Worm (Caenorhabditis elegans) whole organism, mixed stage, embryonic: Measurements from ENCODE around the gene srx-23.

ENCODE experiments used
- ces-1 ChIP-seq: fragments of 150-350 bp; optimal IDR thresholded peaks from 2 replicates; lab custom pipeline; 2014; ENCODE audit warnings: missing biosample characterization, missing genetic modification reagents, missing genetic modification characterization
- nhr-12 ChIP-seq: fragments of 150-350 bp; optimal IDR thresholded peaks from 2 replicates; lab custom pipeline; 2014; ENCODE audit warnings: missing biosample characterization, missing genetic modification characterization
- pha-4 ChIP-seq: fragments of 150-350 bp; optimal IDR thresholded peaks from 2 replicates; lab custom pipeline; 2018; ENCODE audit warnings: missing biosample characterization, missing genetic modification reagents, missing genetic modification characterization
- sptf-1 ChIP-seq: sonication (generic microtip); optimal IDR thresholded peaks from 2 replicates; lab custom pipeline; 2017; ENCODE audit warnings: mild to moderate bottlenecking, missing genetic modification characterization, moderate library complexity, missing compliant biosample characterization
- unc-62 ChIP-seq: fragments of 150-350 bp; optimal IDR thresholded peaks from 2 replicates; lab custom pipeline; 2014; ENCODE audit warnings: missing biosample characterization, missing genetic modification reagents, missing genetic modification characterization

DNA sequence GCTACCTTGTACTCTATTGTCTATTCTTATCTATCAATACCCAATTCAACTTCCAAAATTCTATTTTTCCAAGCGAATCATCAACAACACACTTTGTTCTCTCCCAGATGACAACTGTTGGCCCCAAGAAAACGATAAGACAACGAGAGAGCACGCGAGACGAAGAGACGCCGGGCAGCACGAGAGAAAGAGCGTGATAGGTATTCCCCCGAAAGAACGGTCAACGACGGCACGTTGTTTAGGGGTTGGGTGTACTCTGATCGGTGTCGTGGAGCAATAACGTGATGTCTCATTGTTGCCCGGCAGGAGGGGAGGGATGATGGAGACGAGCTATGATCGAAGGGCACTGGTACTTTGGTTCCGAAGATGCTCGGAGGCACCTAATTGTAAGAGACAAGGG lies 49.2 kb downstream of the srx-23 start:
- TF ChIP-seq ces-1 (GFP tag; lab: Kevin White, UChicago): no peak
- TF ChIP-seq pha-4 (tag; lab: Kevin White, UChicago): no peak
- no peak for TF ChIP-seq nhr-12 (tag; lab: Kevin White, UChicago)
- TF ChIP-seq sptf-1: no peak
- peak; percentile 87 for TF ChIP-seq unc-62 (GFP tag; lab: Kevin White, UChicago)
